Worm (Caenorhabditis elegans) whole organism, late embryonic: ENCODE data around the gene ugt-21.

Experiments used
- C08G9.2 ChIP-seq: sonication (generic microtip); optimal IDR thresholded peaks from 2 replicates; lab custom pipeline; 2016; ENCODE audit warnings: mild to moderate bottlenecking, missing genetic modification characterization, moderate library complexity, missing compliant biosample characterization
- F13H6.1 ChIP-seq: sonication (generic microtip); optimal IDR thresholded peaks from 2 replicates; lab custom pipeline; 2016; ENCODE audit warnings: missing genetic modification characterization, missing compliant biosample characterization
- T23F11.4 ChIP-seq: fragments of 200-800 bp; sonication (Bioruptor generic); optimal IDR thresholded peaks from 2 replicates; lab custom pipeline; 2018; ENCODE audit warnings: mild to moderate bottlenecking, missing genetic modification characterization, missing compliant biosample characterization
- ama-1 ChIP-seq: fragments of 150-350 bp; optimal IDR thresholded peaks from 2 replicates; lab custom pipeline; 2014
- ceh-14 ChIP-seq: sonication (generic microtip); optimal IDR thresholded peaks from 2 replicates; lab custom pipeline; 2016; ENCODE audit warnings: missing genotype, missing genetic modification characterization, missing compliant biosample characterization
- ceh-18 ChIP-seq: sonication (generic microtip); optimal IDR thresholded peaks from 2 replicates; lab custom pipeline; 2016; ENCODE audit warnings: missing genetic modification characterization, missing compliant biosample characterization
- ceh-19 ChIP-seq: fragments of 200-800 bp; sonication (Bioruptor generic); optimal IDR thresholded peaks from 2 replicates; lab custom pipeline; 2018; ENCODE audit warnings: mild to moderate bottlenecking, missing genetic modification characterization, missing compliant biosample characterization
- ceh-2 ChIP-seq: sonication (generic microtip); optimal IDR thresholded peaks from 2 replicates; lab custom pipeline; 2016; ENCODE audit warnings: missing genotype, missing genetic modification characterization, missing compliant biosample characterization
- ceh-24 ChIP-seq: sonication (generic microtip); optimal IDR thresholded peaks from 2 replicates; lab custom pipeline; 2016; ENCODE audit warnings: mild to moderate bottlenecking, missing genetic modification characterization, missing compliant biosample characterization
- ceh-31 ChIP-seq: sonication (generic microtip); optimal IDR thresholded peaks from 2 replicates; lab custom pipeline; 2016; ENCODE audit warnings: missing genetic modification characterization, missing compliant biosample characterization
- ceh-34 ChIP-seq: sonication (generic microtip); optimal IDR thresholded peaks from 2 replicates; lab custom pipeline; 2016; ENCODE audit warnings: mild to moderate bottlenecking, missing genetic modification characterization, missing compliant biosample characterization
- ceh-45 ChIP-seq: fragments of 200-800 bp; sonication (Bioruptor generic); IDR thresholded peaks from 2 replicates; pipeline ENCODE4 v1.3.6; 2022; ENCODE audit warnings: missing genetic modification reagents, missing genetic modification characterization, missing compliant biosample characterization
- ceh-6 ChIP-seq: fragments of 200-800 bp; sonication (Bioruptor generic); optimal IDR thresholded peaks from 2 replicates; lab custom pipeline; 2018; ENCODE audit warnings: mild to moderate bottlenecking, missing genetic modification characterization, missing compliant biosample characterization
- ceh-9 ChIP-seq: sonication (generic microtip); optimal IDR thresholded peaks from 2 replicates; lab custom pipeline; 2016; ENCODE audit warnings: mild to moderate bottlenecking, missing genetic modification characterization, inconsistent platforms, missing compliant biosample characterization
- elt-2 ChIP-seq: sonication (generic microtip); optimal IDR thresholded peaks from 2 replicates; lab custom pipeline; 2016; ENCODE audit warnings: missing genetic modification reagents, missing genetic modification characterization, missing compliant biosample characterization
- elt-4 ChIP-seq: sonication (generic microtip); optimal IDR thresholded peaks from 2 replicates; lab custom pipeline; 2016; ENCODE audit warnings: missing genetic modification characterization, missing compliant biosample characterization
- fax-1 ChIP-seq: sonication (generic microtip); optimal IDR thresholded peaks from 2 replicates; lab custom pipeline; 2016; ENCODE audit warnings: missing genotype, missing genetic modification characterization, missing compliant biosample characterization
- fkh-10 ChIP-seq: fragments of 150-350 bp; optimal IDR thresholded peaks from 2 replicates; lab custom pipeline; 2014; ENCODE audit warnings: missing biosample characterization, missing genetic modification reagents, missing genetic modification characterization
- gmeb-2 ChIP-seq: sonication (generic microtip); optimal IDR thresholded peaks from 2 replicates; lab custom pipeline; 2016; ENCODE audit warnings: missing genetic modification characterization, inconsistent platforms, missing compliant biosample characterization
- hlh-30 ChIP-seq: sonication (generic microtip); optimal IDR thresholded peaks from 2 replicates; lab custom pipeline; 2017; ENCODE audit warnings: antibody characterized with exemption, missing genetic modification characterization, missing compliant biosample characterization; ENCODE audit not compliant: insufficient read depth
- lim-6 ChIP-seq: sonication (generic microtip); optimal IDR thresholded peaks from 2 replicates; lab custom pipeline; 2016; ENCODE audit warnings: missing genetic modification characterization, missing compliant biosample characterization
- lin-11 ChIP-seq: fragments of 200-800 bp; sonication (Bioruptor generic); optimal IDR thresholded peaks from 2 replicates; lab custom pipeline; 2018; ENCODE audit warnings: mild to moderate bottlenecking, missing genetic modification characterization, missing compliant biosample characterization
- madf-2 ChIP-seq: sonication (generic microtip); optimal IDR thresholded peaks from 2 replicates; lab custom pipeline; 2017; ENCODE audit warnings: missing genetic modification characterization, missing compliant biosample characterization
- nfya-1 ChIP-seq: sonication (generic microtip); optimal IDR thresholded peaks from 2 replicates; lab custom pipeline; 2017; ENCODE audit warnings: missing genetic modification characterization, mild to moderate bottlenecking, missing compliant biosample characterization, antibody characterized with exemption, moderate library complexity
- nhr-232 ChIP-seq: sonication (generic microtip); optimal IDR thresholded peaks from 2 replicates; lab custom pipeline; 2016; ENCODE audit warnings: missing genetic modification characterization, missing compliant biosample characterization
- pat-9 ChIP-seq: fragments of 200-800 bp; sonication (Bioruptor generic); optimal IDR thresholded peaks from 2 replicates; lab custom pipeline; 2018; ENCODE audit warnings: mild to moderate bottlenecking, missing genetic modification characterization, moderate library complexity, missing compliant biosample characterization
- pqm-1 ChIP-seq: sonication (generic microtip); optimal IDR thresholded peaks from 2 replicates; lab custom pipeline; 2016; ENCODE audit warnings: missing genetic modification characterization, missing compliant biosample characterization
- pros-1 ChIP-seq: fragments of 150-350 bp; optimal IDR thresholded peaks from 2 replicates; lab custom pipeline; 2014; ENCODE audit warnings: missing biosample characterization, missing genetic modification reagents, missing genetic modification characterization
- ref-2 ChIP-seq: sonication (generic microtip); optimal IDR thresholded peaks from 2 replicates; lab custom pipeline; 2016; ENCODE audit warnings: missing genetic modification characterization, missing compliant biosample characterization
- sox-2 ChIP-seq: fragments of 200-800 bp; sonication (Bioruptor generic); IDR thresholded peaks from 2 replicates; pipeline ENCODE4 v1.3.6; 2022; ENCODE audit warnings: missing genetic modification reagents, missing genetic modification characterization, missing compliant biosample characterization
- syd-9 ChIP-seq: sonication (generic microtip); optimal IDR thresholded peaks from 2 replicates; lab custom pipeline; 2016; ENCODE audit warnings: mild to moderate bottlenecking, missing genetic modification characterization, moderate library complexity, missing compliant biosample characterization
- tbx-2 ChIP-seq: sonication (generic microtip); optimal IDR thresholded peaks from 2 replicates; lab custom pipeline; 2016; ENCODE audit warnings: missing genetic modification characterization, missing compliant biosample characterization
- unc-42 ChIP-seq: sonication (generic microtip); optimal IDR thresholded peaks from 2 replicates; lab custom pipeline; 2016; ENCODE audit warnings: missing genotype, missing genetic modification characterization, missing compliant biosample characterization
- unc-55 ChIP-seq: sonication (generic microtip); optimal IDR thresholded peaks from 2 replicates; lab custom pipeline; 2017; ENCODE audit warnings: missing biosample characterization, missing genetic modification reagents, missing genetic modification characterization

Gene ugt-21

DNA sequence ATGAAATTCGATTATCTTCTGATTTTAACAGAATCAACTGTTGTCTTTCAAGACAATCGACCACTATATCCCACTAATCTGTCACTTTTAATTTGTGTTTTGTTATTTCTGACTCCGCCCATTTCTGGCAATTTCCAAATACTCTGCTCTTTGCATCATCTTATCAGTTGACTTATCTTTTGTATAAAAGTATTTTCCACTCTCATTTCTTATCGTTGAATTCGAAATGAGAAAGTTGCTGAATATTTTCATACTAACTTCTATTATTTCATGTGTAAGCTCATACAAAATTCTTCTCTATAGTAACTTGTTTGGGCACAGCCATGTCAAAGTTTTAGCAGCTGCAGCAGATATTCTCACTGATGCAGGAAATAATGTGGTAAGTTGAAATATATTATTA is at the start of gene ugt-21:
ugt-21 (plus strand) TSS at position 212 of the 400 bp plus-strand sequence.
- TF ChIP-seq nhr-232 (tag; lab: Kevin White, UChicago) (no peak), elt-2 (tag; lab: Kevin White, UChicago) (peak; percentile 22)

DNA sequence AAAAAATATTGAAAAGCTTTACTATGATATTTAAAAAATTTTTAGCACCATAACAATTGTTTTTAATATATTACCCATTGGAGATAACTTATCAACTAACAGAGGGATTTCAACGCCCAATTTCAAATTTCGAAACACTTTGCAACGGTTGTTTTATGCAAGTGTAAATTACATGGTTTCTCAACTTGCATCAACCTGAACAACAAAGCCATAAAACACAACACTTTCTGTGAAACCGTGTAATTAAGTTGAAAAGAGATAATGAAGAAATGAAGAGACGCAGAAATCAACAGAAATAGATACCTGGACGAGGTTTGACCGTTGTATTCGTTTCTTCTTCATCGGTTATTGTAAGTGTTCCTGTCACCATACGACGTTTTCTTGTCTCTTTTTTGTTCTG is 49.7 kb upstream of the ugt-21 start, which contains the start of gene cpin-1:
cpin-1 (plus strand) TSS at position 301 of the 400 bp plus-strand sequence.
- TF ChIP-seq ceh-14 (tag; lab: Kevin White, UChicago) (no peak), nfya-1 (no peak), F13H6.1 (tag; lab: Kevin White, UChicago) (no peak), elt-2 (tag; lab: Kevin White, UChicago) (no peak), lim-6 (tag; lab: Kevin White, UChicago) (no peak)

DNA sequence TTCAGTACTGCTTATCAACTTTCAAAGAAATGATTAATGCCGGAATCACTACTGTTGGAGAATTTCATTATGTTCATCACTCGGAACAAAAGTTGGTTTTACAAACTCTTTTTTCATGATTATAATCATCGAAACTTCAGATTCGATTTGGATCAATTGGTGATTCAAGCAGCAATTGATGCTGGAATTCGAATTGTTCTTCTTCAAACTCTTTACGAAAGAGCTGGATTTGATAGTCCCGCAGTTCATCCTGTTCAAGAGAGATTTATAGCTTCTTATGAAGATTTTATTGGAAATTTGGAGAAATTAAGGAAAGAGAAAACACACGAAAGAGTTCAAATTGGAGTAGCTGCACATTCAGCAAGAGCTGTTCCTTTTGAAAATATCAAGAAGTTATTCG is 48.3 kb upstream of the ugt-21 start:
- TF ChIP-seq fax-1 (no peak), ceh-34 (tag; lab: Kevin White, UChicago) (no peak), ceh-24 (tag; lab: Kevin White, UChicago) (no peak), unc-55 (GFP tag; lab: Kevin White, UChicago) (no peak), fkh-10 (GFP tag; lab: Kevin White, UChicago) (no peak), pros-1 (tag; lab: Kevin White, UChicago) (no peak), elt-4 (tag; lab: Kevin White, UChicago) (no peak), pat-9 (tag; lab: Kevin White, UChicago) (no peak), ceh-9 (tag; lab: Kevin White, UChicago) (no peak), hlh-30 (tag; lab: Kevin White, UChicago) (no peak), pqm-1 (no peak), T23F11.4 (GFP tag; lab: Kevin White, UChicago) (no peak)

DNA sequence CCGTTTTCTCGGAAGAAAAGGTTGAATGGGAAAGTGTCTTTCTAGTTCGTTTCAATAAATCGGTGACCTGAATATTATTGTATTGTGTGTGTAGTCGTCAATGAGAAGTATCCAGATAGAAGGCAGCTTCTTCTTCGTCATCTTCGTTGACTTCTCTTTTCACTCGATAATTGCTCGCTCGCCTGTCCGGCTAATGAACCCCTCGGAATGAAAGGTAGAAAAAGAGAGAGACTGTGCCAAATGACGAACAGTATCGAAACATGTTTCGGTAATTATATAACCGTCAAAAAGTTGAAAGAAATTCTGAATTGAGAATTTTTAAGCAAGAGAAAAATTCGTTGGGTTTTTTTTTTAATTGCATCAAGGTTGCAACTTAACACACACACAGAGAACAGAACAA is 42.7 kb upstream of the ugt-21 start, which contains the start of gene cutl-17:
cutl-17 (minus strand) TSS at position 101 of the 400 bp plus-strand sequence.
- TF ChIP-seq ceh-45 (GFP tag; lab: Robert Waterston, UW) (no peak), C08G9.2 (tag; lab: Kevin White, UChicago) (no peak), madf-2 (no peak), ceh-19 (GFP tag; lab: Kevin White, UChicago) (no peak), ceh-2 (tag; lab: Kevin White, UChicago) (no peak), lin-11 (no peak), sox-2 (GFP tag; lab: Robert Waterston, UW) (no peak), ref-2 (tag; lab: Kevin White, UChicago) (no peak), hlh-30 (tag; lab: Kevin White, UChicago) (no peak), lim-6 (tag; lab: Kevin White, UChicago) (no peak), pat-9 (tag; lab: Kevin White, UChicago) (no peak), gmeb-2 (tag; lab: Kevin White, UChicago) (no peak), ceh-18 (tag; lab: Kevin White, UChicago) (no peak), ceh-6 (GFP tag; lab: Kevin White, UChicago) (no peak), syd-9 (tag; lab: Kevin White, UChicago) (no peak), ama-1 (no peak), ceh-31 (tag; lab: Kevin White, UChicago) (no peak)

DNA sequence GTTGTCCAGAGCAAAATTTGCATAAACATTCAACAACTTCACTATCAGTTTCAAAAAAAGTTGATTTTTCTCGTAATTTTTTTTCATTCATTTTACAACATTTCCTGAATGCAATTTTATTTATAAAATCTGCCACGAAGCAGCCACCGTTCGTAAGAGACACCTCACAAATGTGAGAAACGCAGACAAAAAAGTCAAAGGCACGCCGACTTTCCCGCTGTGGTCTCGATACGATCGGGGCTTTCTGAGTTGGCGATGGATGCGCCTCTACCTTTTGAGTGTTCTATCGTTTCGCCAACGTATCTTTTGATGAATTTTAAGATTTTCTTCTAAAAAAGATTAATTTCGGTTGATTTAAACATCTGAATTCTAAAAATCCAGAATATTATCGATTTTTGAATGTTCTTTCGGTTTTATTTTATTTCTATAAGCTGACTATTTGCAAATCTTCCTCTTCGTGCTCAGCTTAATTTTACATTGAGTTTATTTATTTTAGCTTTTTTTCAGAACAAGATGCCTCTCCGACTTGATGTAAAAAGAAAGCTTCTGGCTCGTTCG is 40.8 kb upstream of the ugt-21 start, which contains the start of gene copb-2:
copb-2 (plus strand) TSS at position 508 of the 558 bp plus-strand sequence.
- TF ChIP-seq tbx-2 (tag; lab: Kevin White, UChicago), result no peak
- peak; percentile 61 for TF ChIP-seq unc-42
- peak; percentile 42 for TF ChIP-seq nfya-1
